Worm (Caenorhabditis elegans) whole organism, young adult: ENCODE results near the gene vhp-1.
A peak's percentile ranks its signal among the peaks of the same experiment; 100 is the strongest.

Experiments used
- B0261.1 ChIP-seq: sonication (generic microtip); optimal IDR thresholded peaks from 2 replicates; lab custom pipeline; 2016; ENCODE audit warnings: mild to moderate bottlenecking, missing genetic modification characterization, moderate library complexity, missing compliant biosample characterization
- C06A6.2 ChIP-seq: fragments of 200-800 bp; sonication (Bioruptor generic); conservative IDR thresholded peaks from 2 replicates; pipeline ENCODE4 v1.3.6; 2022; ENCODE audit warnings: missing genetic modification characterization, missing compliant biosample characterization
- F22D6.2 ChIP-seq: sonication (generic microtip); optimal IDR thresholded peaks from 2 replicates; lab custom pipeline; 2016; ENCODE audit warnings: mild to moderate bottlenecking, missing genetic modification characterization, missing compliant biosample characterization
- F23B12.7 ChIP-seq: sonication (generic microtip); optimal IDR thresholded peaks from 2 replicates; lab custom pipeline; 2017; ENCODE audit warnings: missing genetic modification characterization, mild to moderate bottlenecking, missing compliant biosample characterization, antibody characterized with exemption, moderate library complexity; ENCODE audit not compliant: insufficient read depth
- F55B11.4 ChIP-seq: sonication (generic microtip); optimal IDR thresholded peaks from 2 replicates; lab custom pipeline; 2016; ENCODE audit warnings: missing compliant biosample characterization, missing genetic modification characterization, borderline replicate concordance; ENCODE audit not compliant: insufficient read depth
- T26A5.8 ChIP-seq: sonication (generic microtip); optimal IDR thresholded peaks from 2 replicates; lab custom pipeline; 2016; ENCODE audit warnings: missing genetic modification characterization, missing compliant biosample characterization
- Y56A3A.18 ChIP-seq: fragments of 200-800 bp; sonication (Bioruptor generic); IDR thresholded peaks from 2 replicates; pipeline ENCODE4 v1.3.6; 2022; ENCODE audit warnings: missing genetic modification reagents, missing genetic modification characterization, missing compliant biosample characterization
- Y79H2A.3 ChIP-seq: fragments of 200-800 bp; sonication (Bioruptor generic); conservative IDR thresholded peaks from 2 replicates; pipeline ENCODE4 v1.3.6; 2022; ENCODE audit warnings: missing genetic modification reagents, missing genetic modification characterization, missing compliant biosample characterization
- ama-1 ChIP-seq, 3 experiments: fragments of 150-350 bp in 1 of 3; sonication (generic microtip) in 2 of 3; optimal IDR thresholded peaks; 2 replicates each; lab custom pipeline; 2014 to 2018; ENCODE audit warnings: missing biosample characterization in 2 of 3, missing genetic modification characterization in 2 of 3, missing genetic modification reagents in 2 of 3
- athp-1 ChIP-seq: sonication (generic microtip); optimal IDR thresholded peaks from 2 replicates; lab custom pipeline; 2017; ENCODE audit warnings: mild to moderate bottlenecking, missing genetic modification characterization, missing compliant biosample characterization
- bed-1 ChIP-seq: fragments of 200-800 bp; sonication (Bioruptor generic); IDR thresholded peaks from 2 replicates; pipeline ENCODE4 v1.3.6; 2022; ENCODE audit warnings: missing genetic modification reagents, missing genetic modification characterization, missing compliant biosample characterization
- ccch-3 ChIP-seq: fragments of 200-800 bp; sonication (Bioruptor generic); optimal IDR thresholded peaks from 2 replicates; lab custom pipeline; 2018; ENCODE audit warnings: mild to moderate bottlenecking, missing genetic modification characterization, missing compliant biosample characterization
- ceh-91 ChIP-seq: fragments of 200-800 bp; sonication (Bioruptor generic); IDR thresholded peaks from 2 replicates; pipeline ENCODE4 v1.3.6; 2022; ENCODE audit warnings: missing genetic modification reagents, missing genetic modification characterization, missing compliant biosample characterization
- chd-7 ChIP-seq: sonication (generic microtip); optimal IDR thresholded peaks from 2 replicates; lab custom pipeline; 2016; ENCODE audit warnings: mild to moderate bottlenecking, missing genetic modification characterization, moderate library complexity, missing compliant biosample characterization
- dox-1 ChIP-seq: fragments of 200-800 bp; sonication (Bioruptor generic); IDR thresholded peaks from 2 replicates; pipeline ENCODE4 v1.3.6; 2022; ENCODE audit warnings: missing genetic modification reagents, missing genetic modification characterization, missing compliant biosample characterization
- dpl-1 ChIP-seq: fragments of 150-350 bp; optimal IDR thresholded peaks from 2 replicates; lab custom pipeline; 2014; ENCODE audit warnings: missing biosample characterization, missing genetic modification reagents, missing genetic modification characterization
- egrh-3 ChIP-seq: fragments of 200-800 bp; sonication (Bioruptor generic); IDR thresholded peaks from 2 replicates; pipeline ENCODE4 v1.3.6; 2022; ENCODE audit warnings: missing genetic modification reagents, missing genetic modification characterization, missing compliant biosample characterization
- ekl-4 ChIP-seq: fragments of 200-800 bp; sonication (Bioruptor generic); IDR thresholded peaks from 2 replicates; pipeline ENCODE4 v1.3.6; 2022; ENCODE audit warnings: missing genetic modification reagents, missing genetic modification characterization, missing compliant biosample characterization
- ets-4 ChIP-seq: fragments of 200-800 bp; sonication (Bioruptor generic); optimal IDR thresholded peaks from 2 replicates; lab custom pipeline; 2018; ENCODE audit warnings: mild to moderate bottlenecking, missing genetic modification characterization, missing compliant biosample characterization
- gei-17 ChIP-seq: fragments of 200-800 bp; sonication (Bioruptor generic); optimal IDR thresholded peaks from 2 replicates; lab custom pipeline; 2018; ENCODE audit warnings: mild to moderate bottlenecking, missing genetic modification characterization, missing compliant biosample characterization
- hmg-20 ChIP-seq: fragments of 200-800 bp; sonication (Bioruptor generic); IDR thresholded peaks from 2 replicates; pipeline ENCODE4 v1.3.6; 2022; ENCODE audit warnings: missing genetic modification reagents, missing genetic modification characterization, missing compliant biosample characterization
- hsf-1 ChIP-seq: fragments of 200-800 bp; sonication (Bioruptor generic); IDR thresholded peaks from 2 replicates; pipeline ENCODE4 v1.3.6; 2022; ENCODE audit warnings: missing genetic modification reagents, missing genetic modification characterization, missing compliant biosample characterization
- lin-35 ChIP-seq, 3 experiments: fragments of 150-350 bp in 2 of 3; sonication (generic microtip) in 1 of 3; optimal IDR thresholded peaks; 2 replicates each; lab custom pipeline; 2014 to 2018; ENCODE audit warnings: missing biosample characterization in 3 of 3, missing genetic modification characterization in 3 of 3, missing genetic modification reagents in 3 of 3
- lsl-1 ChIP-seq: fragments of 200-800 bp; sonication (Bioruptor generic); optimal IDR thresholded peaks from 2 replicates; lab custom pipeline; 2018; ENCODE audit warnings: mild to moderate bottlenecking, missing genetic modification characterization, moderate library complexity, missing compliant biosample characterization
- lsy-27 ChIP-seq: sonication (generic microtip); optimal IDR thresholded peaks from 2 replicates; lab custom pipeline; 2017; ENCODE audit warnings: missing genetic modification characterization, mild to moderate bottlenecking, missing compliant biosample characterization, antibody characterized with exemption, missing genotype, borderline replicate concordance; ENCODE audit not compliant: insufficient read depth
- madf-10 ChIP-seq: sonication (generic microtip); optimal IDR thresholded peaks from 2 replicates; lab custom pipeline; 2016; ENCODE audit warnings: mild to moderate bottlenecking, missing genetic modification characterization, missing compliant biosample characterization
- madf-3 ChIP-seq: fragments of 200-800 bp; sonication (Bioruptor generic); IDR thresholded peaks from 2 replicates; pipeline ENCODE4 v1.3.6; 2022; ENCODE audit warnings: missing genetic modification reagents, missing genetic modification characterization, missing compliant biosample characterization
- mes-4 ChIP-seq: sonication (generic microtip); optimal IDR thresholded peaks from 2 replicates; lab custom pipeline; 2016; ENCODE audit warnings: missing genotype, missing genetic modification characterization, missing compliant biosample characterization
- nfyb-1 ChIP-seq: fragments of 200-800 bp; sonication (Bioruptor generic); IDR thresholded peaks from 2 replicates; pipeline ENCODE4 v1.3.6; 2022; ENCODE audit warnings: missing genetic modification reagents, missing genetic modification characterization, missing compliant biosample characterization
- nhr-120 ChIP-seq: fragments of 200-800 bp; sonication (Bioruptor generic); IDR thresholded peaks from 2 replicates; pipeline ENCODE4 v1.3.6; 2022; ENCODE audit warnings: missing genetic modification characterization, missing compliant biosample characterization
- nhr-179 ChIP-seq: sonication (generic microtip); optimal IDR thresholded peaks from 2 replicates; lab custom pipeline; 2016; ENCODE audit warnings: mild to moderate bottlenecking, missing genetic modification characterization, missing compliant biosample characterization
- nhr-80 ChIP-seq: sonication (generic microtip); optimal IDR thresholded peaks from 2 replicates; lab custom pipeline; 2016; ENCODE audit warnings: missing genetic modification characterization, missing compliant biosample characterization
- nhr-90 ChIP-seq: sonication (generic microtip); optimal IDR thresholded peaks from 2 replicates; lab custom pipeline; 2016; ENCODE audit warnings: missing genotype, mild to moderate bottlenecking, missing genetic modification characterization, missing compliant biosample characterization
- pha-4 ChIP-seq: fragments of 150-350 bp; sonication (generic microtip); optimal IDR thresholded peaks from 2 replicates; lab custom pipeline; 2014; ENCODE audit warnings: missing biosample characterization, missing genetic modification reagents, missing genetic modification characterization
- rcor-1 ChIP-seq: fragments of 200-800 bp; sonication (Bioruptor generic); IDR thresholded peaks from 2 replicates; pipeline ENCODE4 v1.3.6; 2022; ENCODE audit warnings: missing genetic modification reagents, missing genetic modification characterization, missing compliant biosample characterization
- rec-8 ChIP-seq, 2 experiments: sonication (generic microtip); optimal IDR thresholded peaks; 2 replicates each; lab custom pipeline; 2016; ENCODE audit warnings: mild to moderate bottlenecking in 2 of 2, missing genetic modification characterization in 2 of 2, missing genetic modification reagents in 2 of 2, missing genotype in 2 of 2, missing biosample characterization in 1 of 2, missing compliant biosample characterization in 1 of 2, moderate library complexity in 1 of 2
- sea-2 ChIP-seq: fragments of 200-800 bp; sonication (Bioruptor generic); IDR thresholded peaks from 2 replicates; pipeline ENCODE4 v1.3.6; 2022; ENCODE audit warnings: missing genetic modification characterization, missing compliant biosample characterization
- snpc-1.1 ChIP-seq: sonication (generic microtip); optimal IDR thresholded peaks from 2 replicates; lab custom pipeline; 2017; ENCODE audit warnings: missing genetic modification characterization, mild to moderate bottlenecking, missing compliant biosample characterization, antibody characterized with exemption, moderate library complexity, missing genotype, missing genetic modification reagents; ENCODE audit not compliant: insufficient read depth
- somi-1 ChIP-seq: fragments of 200-800 bp; sonication (Bioruptor generic); optimal IDR thresholded peaks from 2 replicates; lab custom pipeline; 2018; ENCODE audit warnings: mild to moderate bottlenecking, missing genetic modification characterization, missing compliant biosample characterization
- tbp1 ChIP-seq: fragments of 200-800 bp; sonication (Bioruptor generic); optimal IDR thresholded peaks from 2 replicates; lab custom pipeline; 2018; ENCODE audit warnings: mild to moderate bottlenecking, missing genetic modification characterization, missing compliant biosample characterization
- tbx-9 ChIP-seq: sonication (generic microtip); optimal IDR thresholded peaks from 2 replicates; lab custom pipeline; 2016; ENCODE audit warnings: borderline replicate concordance, missing genetic modification characterization, inconsistent platforms, missing compliant biosample characterization
- zim-3 ChIP-seq: sonication (generic microtip); optimal IDR thresholded peaks from 2 replicates; lab custom pipeline; 2017; ENCODE audit warnings: mild to moderate bottlenecking, missing genetic modification characterization, moderate library complexity, missing compliant biosample characterization
- ztf-25 ChIP-seq: fragments of 200-800 bp; sonication (Bioruptor generic); IDR thresholded peaks from 2 replicates; pipeline ENCODE4 v1.3.6; 2022; ENCODE audit warnings: missing genetic modification reagents, missing genetic modification characterization, missing compliant biosample characterization
- ztf-26 ChIP-seq: sonication (generic microtip); optimal IDR thresholded peaks from 2 replicates; lab custom pipeline; 2017; ENCODE audit warnings: missing genetic modification characterization, missing compliant biosample characterization
- ztf-28 ChIP-seq: fragments of 200-800 bp; sonication (Bioruptor generic); IDR thresholded peaks from 2 replicates; pipeline ENCODE4 v1.3.6; 2022; ENCODE audit warnings: missing genetic modification reagents, missing genetic modification characterization, missing compliant biosample characterization

The vhp-1 gene

ce11 chrII:5292226-5292752 lies 30.8 kb upstream of the vhp-1 start, which contains the start of gene ZK622.4 (continued):
- TF ChIP-seq pha-4 (tag; lab: Kevin White, UChicago) (no peak), F22D6.2 (no peak), hmg-20 (GFP tag; lab: Robert Waterston, UW) (0 out of 2 replicates have a peak, but pooled peaks have one; percentile 42), nfyb-1 (GFP tag; lab: Robert Waterston, UW) (peak; percentile 79), nhr-120 (no peak), ets-4 (no peak), somi-1 (GFP tag; lab: Kevin White, UChicago) (peak; percentile 48), F55B11.4 (no peak), chd-7 (tag; lab: Kevin White, UChicago) (peak; percentile 3), lsl-1 (GFP tag; lab: Kevin White, UChicago) (peak; percentile 34), gei-17 (no peak), athp-1 (tag; lab: Kevin White, UChicago) (peak; percentile 11), ztf-26 (tag; lab: Kevin White, UChicago) (peak; percentile 0), lin-35 (GFP tag; optimal IDR thresholded peaks at IDR 0.05; lab: Kevin White, UChicago) (peak in 1 of 3 experiments; percentile 49), ekl-4 (GFP tag; lab: Robert Waterston, UW) (peak; percentile 72; the same call in 1 of the 2 replicates), nhr-179 (tag; lab: Kevin White, UChicago) (no peak), snpc-1.1 (peak; percentile 81), lsy-27 (tag; lab: Kevin White, UChicago) (no peak), ztf-25 (GFP tag; lab: Robert Waterston, UW) (no peak), ccch-3 (no peak), C06A6.2 (GFP tag; lab: Robert Waterston, UW) (no peak), tbp1 (peak; percentile 92), sea-2 (GFP tag; lab: Robert Waterston, UW) (0 out of 2 replicates have a peak, but pooled peaks have one; percentile 39), rcor-1 (GFP tag; lab: Robert Waterston, UW) (peak; percentile 49; the same call in 1 of the 2 replicates), hsf-1 (GFP tag; lab: Robert Waterston, UW) (no peak), egrh-3 (GFP tag; lab: Robert Waterston, UW) (peak; percentile 34; the same call in 1 of the 2 replicates), ama-1 (optimal IDR thresholded peaks at IDR 0.05; lab: Kevin White, UChicago) (no peak), ama-1 (GFP tag; optimal IDR thresholded peaks at IDR 0.05; lab: Kevin White, UChicago) (peak; percentile 21 to 86), Y56A3A.18 (GFP tag; lab: Robert Waterston, UW) (no peak; the same call in 1 of the 2 replicates), madf-10 (tag; lab: Kevin White, UChicago) (peak; percentile 61), zim-3 (tag; lab: Kevin White, UChicago) (peak; percentile 39)

- TF ChIP-seq madf-3 (GFP tag; lab: Robert Waterston, UW), result no peak
- TF ChIP-seq B0261.1 (tag; lab: Kevin White, UChicago), result peak; percentile 87
- no peak for TF ChIP-seq Y79H2A.3 (GFP tag; lab: Robert Waterston, UW)
- no peak for TF ChIP-seq nhr-120
- TF ChIP-seq F23B12.7 (tag; lab: Kevin White, UChicago), result peak; percentile 48
- TF ChIP-seq T26A5.8 (tag; lab: Kevin White, UChicago), result no peak
- TF ChIP-seq egrh-3 (GFP tag; lab: Robert Waterston, UW), result no peak
- no peak for TF ChIP-seq nhr-80
- no peak for TF ChIP-seq rcor-1 (GFP tag; lab: Robert Waterston, UW)
- TF ChIP-seq nhr-90 (tag; lab: Kevin White, UChicago), result peak; percentile 61
- TF ChIP-seq dpl-1 (GFP tag; lab: Kevin White, UChicago), result no peak
- TF ChIP-seq madf-10 (tag; lab: Kevin White, UChicago), result peak; percentile 61
- peak; percentile 55 for TF ChIP-seq dox-1
- no peak for TF ChIP-seq mes-4 (tag; lab: Kevin White, UChicago)
- 0 out of 2 replicates have a peak, but pooled peaks have one; percentile 54 for TF ChIP-seq ztf-28 (GFP tag; lab: Robert Waterston, UW)
- no peak for TF ChIP-seq sea-2 (GFP tag; lab: Robert Waterston, UW)
- TF ChIP-seq bed-1 (GFP tag; lab: Robert Waterston, UW), result no peak
- TF ChIP-seq nfyb-1 (GFP tag; lab: Robert Waterston, UW), result 0 out of 2 replicates have a peak, but pooled peaks have one; percentile 53
- no peak for TF ChIP-seq tbx-9 (tag; lab: Kevin White, UChicago)
- TF ChIP-seq rec-8 (tag; optimal IDR thresholded peaks at IDR 0.05; lab: Kevin White, UChicago), result peak; percentile 40 to 58
- no peak for TF ChIP-seq ceh-91 (GFP tag; lab: Robert Waterston, UW)
- TF ChIP-seq F55B11.4, result no peak
Observed at ce11 chrII:5293287-5293850, 29.7 kb upstream of the vhp-1 start, which contains the start of gene ZK622.1. TSS of gene ZK622.1 (plus strand) at chrII:5293800.
